Worm (Caenorhabditis elegans) whole organism, L3 larva: Measurements from ENCODE around the gene npp-1.

Experiments used
- elt-3 ChIP-seq, 3 experiments: fragments of 150-350 bp in 1 of 3; sonication (generic microtip) in 2 of 3; optimal IDR thresholded peaks; 2 replicates in 2 of 3; 4 replicates in 1 of 3; lab custom pipeline; 2014 to 2017; ENCODE audit warnings: missing biosample characterization in 3 of 3, missing genetic modification characterization in 3 of 3
- nhr-28 ChIP-seq: fragments of 150-350 bp; optimal IDR thresholded peaks from 2 replicates; lab custom pipeline; 2014; ENCODE audit warnings: missing biosample characterization, missing genetic modification characterization

DNA sequence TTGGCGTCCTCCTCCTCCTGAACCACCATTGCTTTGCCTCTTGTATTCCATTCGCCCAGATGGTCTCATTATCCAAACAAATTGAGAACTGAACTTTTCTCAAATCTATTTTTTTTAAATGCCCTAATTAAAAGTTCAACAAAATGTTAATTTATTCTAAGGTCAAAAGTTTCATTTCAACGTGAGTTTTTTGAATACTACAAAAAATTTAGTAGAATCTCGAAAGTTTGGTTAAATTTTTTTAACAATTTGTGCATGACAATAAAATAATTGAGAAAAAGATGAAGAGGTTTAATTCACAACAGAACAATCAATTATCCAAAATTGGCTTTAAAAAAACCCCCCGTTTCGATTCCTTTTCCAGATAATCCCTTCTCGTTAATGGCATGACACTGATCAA lies 33.6 kb downstream of the npp-1 start, which contains the start of gene F32B6.4:
- TF ChIP-seq nhr-28 (tag; lab: Kevin White, UChicago) (no peak), elt-3 (tag; optimal IDR thresholded peaks at IDR 0.05; lab: Kevin White, UChicago) (no peak)
